Worm (Caenorhabditis elegans): ENCODE measurements around the gene F41B4.3.

F41B4.3 gene

DNA sequence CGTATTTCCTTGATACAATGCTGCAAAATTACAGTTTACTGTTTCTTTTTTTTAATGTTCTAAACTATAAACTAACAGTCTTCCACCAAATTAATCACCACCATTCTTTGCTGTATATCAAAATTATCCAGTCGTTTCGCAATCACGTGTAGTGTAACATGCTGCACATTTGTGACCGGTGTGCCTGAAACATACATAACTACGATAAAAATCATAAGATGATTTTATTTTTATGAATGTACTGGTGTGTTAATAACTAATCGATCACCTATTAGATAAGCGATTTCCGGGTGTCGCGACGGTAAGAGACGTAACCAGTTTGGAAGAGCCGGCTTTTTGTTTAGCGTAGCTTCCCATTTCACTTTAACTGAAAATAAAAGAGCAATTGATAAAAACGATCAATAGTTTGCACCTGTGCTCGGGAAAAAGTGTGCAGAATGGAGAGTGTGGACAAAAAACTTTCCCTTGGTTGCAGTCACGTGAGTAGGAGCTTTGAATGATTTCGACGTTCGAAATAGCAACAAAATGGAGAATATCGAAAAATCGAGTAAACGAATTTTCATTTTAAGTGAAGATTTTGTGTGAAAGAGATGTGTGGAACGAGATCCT, 46.8 kb downstream of the F41B4.3 start, which contains the start of gene sgca-1:
Gene sgca-1 (minus strand): TSS at position 584 of the 609 bp plus-strand sequence.
- no peak for TF ChIP-seq nhr-77 (tag; optimal IDR thresholded peaks at IDR 0.05)
- TF ChIP-seq nhr-20 (tag; optimal IDR thresholded peaks at IDR 0.05), result peak; percentile 22
- TF ChIP-seq hlh-4 (tag; optimal IDR thresholded peaks at IDR 0.05), result no peak
- TF ChIP-seq elt-2 (tag; optimal IDR thresholded peaks at IDR 0.05), result peak; percentile 95
- no peak for TF ChIP-seq C04F5.9 (tag; optimal IDR thresholded peaks at IDR 0.05)
- TF ChIP-seq nhr-85 (tag), result no peak
- peak; percentile 35 for TF ChIP-seq nhr-90 (tag; optimal IDR thresholded peaks at IDR 0.05; ENCODE audit: poor library complexity)
- no peak for TF ChIP-seq pax-3 (tag; optimal IDR thresholded peaks at IDR 0.05)
- TF ChIP-seq ets-5 (GFP tag; IDR thresholded peaks at IDR 0.05), result no peak
- TF ChIP-seq ceh-82 (tag; optimal IDR thresholded peaks at IDR 0.05), result no peak
- TF ChIP-seq Y116A8C.19 (tag; optimal IDR thresholded peaks at IDR 0.05; ENCODE audit: borderline replicate concordance), result no peak
- no peak for TF ChIP-seq zip-4 (GFP tag; optimal IDR thresholded peaks at IDR 0.05)
- peak in 1 of 2 experiments; percentile 53 for TF ChIP-seq lin-35 (GFP tag; optimal IDR thresholded peaks at IDR 0.05)
- no peak for TF ChIP-seq ceh-8 (GFP tag; optimal IDR thresholded peaks at IDR 0.05)
- TF ChIP-seq jun-1 (tag; optimal IDR thresholded peaks at IDR 0.05), result no peak
- TF ChIP-seq nhr-71 (tag; optimal IDR thresholded peaks at IDR 0.05), result peak; percentile 2
- peak in 1 of 2 experiments; percentile 9 for TF ChIP-seq mdl-1 (tag; optimal IDR thresholded peaks at IDR 0.05)

Measured in whole organism, L1 larva.